Fruit fly (Drosophila melanogaster): Measurements from ENCODE around the gene tty.

tty gene

DNA sequence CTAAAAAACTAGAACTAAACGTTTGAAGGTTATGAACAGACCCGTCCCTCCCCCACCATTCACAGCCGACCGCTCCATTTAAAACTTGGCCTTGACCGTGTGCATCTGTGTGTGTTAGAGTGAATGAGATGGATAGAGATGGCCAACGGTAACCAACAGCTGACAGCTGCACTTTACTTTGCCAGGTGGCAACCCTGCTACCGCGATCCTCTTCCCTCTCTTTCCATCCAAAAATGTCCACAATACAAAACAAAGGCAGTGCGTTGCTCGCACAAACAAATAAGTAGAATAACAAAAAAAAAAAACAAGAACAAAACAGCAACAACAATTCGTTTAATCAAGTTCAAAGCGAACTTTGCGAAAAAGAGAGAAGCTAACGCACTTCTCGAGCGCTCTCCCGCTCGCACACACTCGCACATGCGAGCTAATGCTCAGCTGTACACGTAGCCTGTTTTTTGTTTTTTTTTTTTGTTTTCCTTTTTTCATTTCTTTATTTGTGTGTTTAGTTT is 29.0 kb upstream of the tty start (continued):
- TF ChIP-seq sens-2 (GFP tag; IDR thresholded peaks at IDR 0.05) (no peak), nau (GFP tag; optimal IDR thresholded peaks at IDR 0.05) (peak; percentile 48), nom (GFP tag; optimal IDR thresholded peaks at IDR 0.05) (peak; percentile 11), vnd (GFP tag; IDR thresholded peaks at IDR 0.05; ENCODE audit: partially characterized antibody) (no peak), sqz (GFP tag; optimal IDR thresholded peaks at IDR 0.05) (peak; percentile 22), Rfx (GFP tag; IDR thresholded peaks at IDR 0.05) (peak; percentile 27; the same call in 1 of the 2 replicates), Med (GFP tag) (peak; percentile 32), yki (optimal IDR thresholded peaks at IDR 0.05) (no peak), rib (GFP tag; IDR thresholded peaks at IDR 0.05) (peak; percentile 74), CG15601 (tag; optimal IDR thresholded peaks at IDR 0.05) (no peak), ac (GFP tag; optimal IDR thresholded peaks at IDR 0.05) (peak; percentile 2), crol (GFP tag; IDR thresholded peaks at IDR 0.05) (peak; percentile 73), CG4617 (GFP tag; optimal IDR thresholded peaks at IDR 0.05; ENCODE audit: borderline replicate concordance) (no peak), CG8478 (optimal IDR thresholded peaks at IDR 0.05) (peak; percentile 33), CG6854 (GFP tag; optimal IDR thresholded peaks at IDR 0.05) (no peak), disco-r (GFP tag; optimal IDR thresholded peaks at IDR 0.05) (no peak), shn (GFP tag; optimal IDR thresholded peaks at IDR 0.05) (no peak), trem (tag; optimal IDR thresholded peaks at IDR 0.05) (peak; percentile 16), Mrtf (GFP tag; IDR thresholded peaks at IDR 0.05) (no peak), bigmax (GFP tag; optimal IDR thresholded peaks at IDR 0.05) (peak; percentile 94), HmgZ (tag; optimal IDR thresholded peaks at IDR 0.05) (peak; percentile 36), CG11560 (tag; IDR thresholded peaks at IDR 0.05) (no peak), tgo (GFP tag; IDR thresholded peaks at IDR 0.05) (no peak), cg (GFP tag; optimal IDR thresholded peaks at IDR 0.05) (peak; percentile 77), Trl (optimal IDR thresholded peaks at IDR 0.05) (peak; percentile 34 to 69), Trl (GFP tag; optimal IDR thresholded peaks at IDR 0.05) (no peak), CG10431 (GFP tag; optimal IDR thresholded peaks at IDR 0.05) (no peak), HLH4C (GFP tag; IDR thresholded peaks at IDR 0.05; ENCODE audit: partially characterized antibody) (0 out of 3 replicates have a peak, but pooled peaks have one; percentile 10), CG12391 (tag; optimal IDR thresholded peaks at IDR 0.05) (no peak), en (GFP tag; optimal IDR thresholded peaks at IDR 0.05) (no peak), pho (GFP tag; optimal IDR thresholded peaks at IDR 0.05) (no peak), MBD-R2 (GFP tag; IDR thresholded peaks at IDR 0.05) (peak; percentile 24; the same call in 1 of the 2 replicates), da (GFP tag; optimal IDR thresholded peaks at IDR 0.05) (peak; percentile 76), sug (tag; optimal IDR thresholded peaks at IDR 0.05) (peak; percentile 7), gcm (GFP tag; optimal IDR thresholded peaks at IDR 0.05) (no peak), CG7963 (GFP tag; IDR thresholded peaks at IDR 0.05; ENCODE audit: partially characterized antibody) (0 out of 3 replicates have a peak, but pooled peaks have one; percentile 18), CG1832 (GFP tag; optimal IDR thresholded peaks at IDR 0.05) (peak; percentile 74), sd (tag; optimal IDR thresholded peaks at IDR 0.05) (peak; percentile 95)

- peak; percentile 95 for TF ChIP-seq CG32767 (GFP tag; IDR thresholded peaks at IDR 0.05)
- peak; percentile 97 for TF ChIP-seq CG14014 (GFP tag; IDR thresholded peaks at IDR 0.05)
- peak; percentile 87 for TF ChIP-seq CG11398 (GFP tag; optimal IDR thresholded peaks at IDR 0.05)
- peak; percentile 92 for TF ChIP-seq gt (GFP tag; IDR thresholded peaks at IDR 0.05)
- TF ChIP-seq vnd (GFP tag; IDR thresholded peaks at IDR 0.05; ENCODE audit: partially characterized antibody) = no peak
- peak; percentile 99 for TF ChIP-seq CG18599 (GFP tag; optimal IDR thresholded peaks at IDR 0.05)
- peak; percentile 98 for TF ChIP-seq caup (GFP tag; optimal IDR thresholded peaks at IDR 0.05; ENCODE audit: severe bottlenecking)
- no peak for TF ChIP-seq D (optimal IDR thresholded peaks at IDR 0.05)
- TF ChIP-seq D (GFP tag; optimal IDR thresholded peaks at IDR 0.05) = peak; percentile 98
- peak; percentile 98 for TF ChIP-seq Rfx (GFP tag; IDR thresholded peaks at IDR 0.05)
- TF ChIP-seq insv (GFP tag; optimal IDR thresholded peaks at IDR 0.05) = peak; percentile 39 to 83
- TF ChIP-seq CG12942 (GFP tag; optimal IDR thresholded peaks at IDR 0.05) = peak; percentile 95
- TF ChIP-seq CG7556 (GFP tag; optimal IDR thresholded peaks at IDR 0.05) = peak; percentile 98
- TF ChIP-seq CG1602 (GFP tag; optimal IDR thresholded peaks at IDR 0.05) = peak; percentile 95
- TF ChIP-seq CG3847 (GFP tag; IDR thresholded peaks at IDR 0.05) = peak; percentile 97
- peak; percentile 96 for TF ChIP-seq nau (GFP tag; optimal IDR thresholded peaks at IDR 0.05)
Measured at dm6 chrX:21367363-21368072, 28.0 kb upstream of the tty start.
